Worm (Caenorhabditis elegans) whole organism, young adult: ENCODE measurements around the gene C46F2.1.

Experiments used
- B0019.2 ChIP-seq: fragments of 200-800 bp; sonication (Bioruptor generic); conservative IDR thresholded peaks from 2 replicates; pipeline ENCODE4 v1.3.6; 2022; ENCODE audit warnings: missing genetic modification reagents, missing genetic modification characterization, missing compliant biosample characterization
- F52B5.7 ChIP-seq: sonication (generic microtip); optimal IDR thresholded peaks from 2 replicates; lab custom pipeline; 2016; ENCODE audit warnings: mild to moderate bottlenecking, missing genetic modification characterization, missing compliant biosample characterization
- F55B11.4 ChIP-seq: sonication (generic microtip); optimal IDR thresholded peaks from 2 replicates; lab custom pipeline; 2016; ENCODE audit warnings: missing compliant biosample characterization, missing genetic modification characterization, borderline replicate concordance; ENCODE audit not compliant: insufficient read depth
- F57A8.1 ChIP-seq: fragments of 200-800 bp; sonication (Bioruptor generic); optimal IDR thresholded peaks from 2 replicates; lab custom pipeline; 2018; ENCODE audit warnings: mild to moderate bottlenecking, missing genetic modification characterization, moderate library complexity, missing compliant biosample characterization
- K12H6.12 ChIP-seq: fragments of 200-800 bp; sonication (Bioruptor generic); optimal IDR thresholded peaks from 2 replicates; lab custom pipeline; 2018; ENCODE audit warnings: mild to moderate bottlenecking, missing genetic modification characterization, missing compliant biosample characterization
- T26A5.8 ChIP-seq: sonication (generic microtip); optimal IDR thresholded peaks from 2 replicates; lab custom pipeline; 2016; ENCODE audit warnings: missing genetic modification characterization, missing compliant biosample characterization
- Y53G8AR.9 ChIP-seq: fragments of 200-800 bp; sonication (Bioruptor generic); conservative IDR thresholded peaks from 2 replicates; pipeline ENCODE4 v1.3.6; 2022; ENCODE audit warnings: missing genetic modification reagents, missing genetic modification characterization, missing compliant biosample characterization
- Y67H2A.10 ChIP-seq: fragments of 200-800 bp; sonication (Bioruptor generic); conservative IDR thresholded peaks from 2 replicates; pipeline ENCODE4 v1.3.6; 2022; ENCODE audit warnings: missing genetic modification reagents, missing genetic modification characterization, missing compliant biosample characterization
- Y79H2A.3 ChIP-seq: fragments of 200-800 bp; sonication (Bioruptor generic); conservative IDR thresholded peaks from 2 replicates; pipeline ENCODE4 v1.3.6; 2022; ENCODE audit warnings: missing genetic modification reagents, missing genetic modification characterization, missing compliant biosample characterization
- ZK185.1 ChIP-seq: sonication (generic microtip); optimal IDR thresholded peaks from 2 replicates; lab custom pipeline; 2016; ENCODE audit warnings: mild to moderate bottlenecking, missing genetic modification characterization, missing compliant biosample characterization; ENCODE audit not compliant: poor library complexity, severe bottlenecking
- akir-1 ChIP-seq: fragments of 200-800 bp; sonication (Bioruptor generic); optimal IDR thresholded peaks from 2 replicates; lab custom pipeline; 2018; ENCODE audit warnings: mild to moderate bottlenecking, missing genetic modification characterization, moderate library complexity, missing compliant biosample characterization
- ama-1 ChIP-seq, 3 experiments: fragments of 150-350 bp in 1 of 3; sonication (generic microtip) in 2 of 3; optimal IDR thresholded peaks; 2 replicates each; lab custom pipeline; 2014 to 2018; ENCODE audit warnings: missing biosample characterization in 2 of 3, missing genetic modification characterization in 2 of 3, missing genetic modification reagents in 2 of 3
- aptf-2 ChIP-seq: fragments of 200-800 bp; sonication (Bioruptor generic); conservative IDR thresholded peaks from 2 replicates; pipeline ENCODE4 v1.3.6; 2022; ENCODE audit warnings: missing genetic modification reagents, missing genetic modification characterization, missing compliant biosample characterization
- atf-7 ChIP-seq: sonication (generic microtip); optimal IDR thresholded peaks from 2 replicates; lab custom pipeline; 2017; ENCODE audit warnings: mild to moderate bottlenecking, missing genetic modification characterization, missing compliant biosample characterization
- attf-6 ChIP-seq: fragments of 200-800 bp; sonication (Bioruptor generic); IDR thresholded peaks from 2 replicates; pipeline ENCODE4 v1.3.6; 2022; ENCODE audit warnings: missing genetic modification reagents, missing genetic modification characterization, missing compliant biosample characterization
- bed-1 ChIP-seq: fragments of 200-800 bp; sonication (Bioruptor generic); IDR thresholded peaks from 2 replicates; pipeline ENCODE4 v1.3.6; 2022; ENCODE audit warnings: missing genetic modification reagents, missing genetic modification characterization, missing compliant biosample characterization
- bed-2 ChIP-seq: fragments of 200-800 bp; sonication (Bioruptor generic); IDR thresholded peaks from 2 replicates; pipeline ENCODE4 v1.3.6; 2022; ENCODE audit warnings: missing genetic modification reagents, missing genetic modification characterization, missing compliant biosample characterization
- ceh-58 ChIP-seq: fragments of 200-800 bp; sonication (Bioruptor generic); IDR thresholded peaks from 2 replicates; pipeline ENCODE4 v1.3.6; 2022; ENCODE audit warnings: missing genetic modification characterization, missing compliant biosample characterization
- die-1 ChIP-seq: sonication (generic microtip); optimal IDR thresholded peaks from 2 replicates; lab custom pipeline; 2016; ENCODE audit warnings: missing genotype, mild to moderate bottlenecking, missing genetic modification characterization, missing compliant biosample characterization
- dpl-1 ChIP-seq: fragments of 150-350 bp; optimal IDR thresholded peaks from 2 replicates; lab custom pipeline; 2014; ENCODE audit warnings: missing biosample characterization, missing genetic modification reagents, missing genetic modification characterization
- egl-18 ChIP-seq: fragments of 200-800 bp; sonication (Bioruptor generic); IDR thresholded peaks from 2 replicates; pipeline ENCODE4 v1.3.6; 2022; ENCODE audit warnings: missing genetic modification reagents, missing genetic modification characterization, missing compliant biosample characterization
- egrh-3 ChIP-seq: fragments of 200-800 bp; sonication (Bioruptor generic); IDR thresholded peaks from 2 replicates; pipeline ENCODE4 v1.3.6; 2022; ENCODE audit warnings: missing genetic modification reagents, missing genetic modification characterization, missing compliant biosample characterization
- ets-4 ChIP-seq: fragments of 200-800 bp; sonication (Bioruptor generic); optimal IDR thresholded peaks from 2 replicates; lab custom pipeline; 2018; ENCODE audit warnings: mild to moderate bottlenecking, missing genetic modification characterization, missing compliant biosample characterization
- hlh-26 ChIP-seq: fragments of 200-800 bp; sonication (Bioruptor generic); conservative IDR thresholded peaks from 2 replicates; pipeline ENCODE4 v1.3.6; 2022; ENCODE audit warnings: missing genetic modification reagents, missing genetic modification characterization, missing compliant biosample characterization
- hmg-1.2 ChIP-seq: fragments of 200-800 bp; sonication (Bioruptor generic); IDR thresholded peaks from 2 replicates; pipeline ENCODE4 v1.3.6; 2022; ENCODE audit warnings: missing genetic modification reagents, missing genetic modification characterization, missing compliant biosample characterization
- lag-1 ChIP-seq: fragments of 200-800 bp; sonication (Bioruptor generic); IDR thresholded peaks from 2 replicates; pipeline ENCODE4 v1.3.6; 2022; ENCODE audit warnings: missing genetic modification reagents, missing genetic modification characterization, missing compliant biosample characterization
- let-607 ChIP-seq, 2 experiments: fragments of 200-800 bp in 1 of 2; sonication (Bioruptor generic) in 1 of 2; sonication (generic microtip) in 1 of 2; optimal IDR thresholded peaks; 2 replicates each; lab custom pipeline; 2016 to 2018; ENCODE audit warnings: mild to moderate bottlenecking in 2 of 2, missing compliant biosample characterization in 2 of 2, missing genetic modification characterization in 2 of 2, moderate library complexity in 2 of 2, missing genotype in 1 of 2
- lin-35 ChIP-seq, 3 experiments: fragments of 150-350 bp in 2 of 3; sonication (generic microtip) in 1 of 3; optimal IDR thresholded peaks; 2 replicates each; lab custom pipeline; 2014 to 2018; ENCODE audit warnings: missing biosample characterization in 3 of 3, missing genetic modification characterization in 3 of 3, missing genetic modification reagents in 3 of 3
- lin-54 ChIP-seq: fragments of 200-800 bp; sonication (Bioruptor generic); optimal IDR thresholded peaks from 2 replicates; lab custom pipeline; 2018; ENCODE audit warnings: mild to moderate bottlenecking, missing genetic modification characterization, missing compliant biosample characterization
- lsl-1 ChIP-seq: fragments of 200-800 bp; sonication (Bioruptor generic); optimal IDR thresholded peaks from 2 replicates; lab custom pipeline; 2018; ENCODE audit warnings: mild to moderate bottlenecking, missing genetic modification characterization, moderate library complexity, missing compliant biosample characterization
- madf-8 ChIP-seq: fragments of 200-800 bp; sonication (Bioruptor generic); conservative IDR thresholded peaks from 2 replicates; pipeline ENCODE4 v1.3.6; 2022; ENCODE audit warnings: missing genetic modification reagents, missing genetic modification characterization, missing compliant biosample characterization
- mxl-1 ChIP-seq: sonication (generic microtip); optimal IDR thresholded peaks from 2 replicates; lab custom pipeline; 2016; ENCODE audit warnings: missing genetic modification characterization, missing compliant biosample characterization
- nfyb-1 ChIP-seq: fragments of 200-800 bp; sonication (Bioruptor generic); IDR thresholded peaks from 2 replicates; pipeline ENCODE4 v1.3.6; 2022; ENCODE audit warnings: missing genetic modification reagents, missing genetic modification characterization, missing compliant biosample characterization
- nhr-80 ChIP-seq: sonication (generic microtip); optimal IDR thresholded peaks from 2 replicates; lab custom pipeline; 2016; ENCODE audit warnings: missing genetic modification characterization, missing compliant biosample characterization
- nhr-90 ChIP-seq: sonication (generic microtip); optimal IDR thresholded peaks from 2 replicates; lab custom pipeline; 2016; ENCODE audit warnings: missing genotype, mild to moderate bottlenecking, missing genetic modification characterization, missing compliant biosample characterization
- repo-1 ChIP-seq: sonication (generic microtip); optimal IDR thresholded peaks from 2 replicates; lab custom pipeline; 2017; ENCODE audit warnings: mild to moderate bottlenecking, missing genetic modification characterization, missing compliant biosample characterization
- sdz-38 ChIP-seq: sonication (generic microtip); optimal IDR thresholded peaks from 2 replicates; lab custom pipeline; 2016; ENCODE audit warnings: missing genotype, missing genetic modification characterization, missing compliant biosample characterization
- sea-2 ChIP-seq: fragments of 200-800 bp; sonication (Bioruptor generic); IDR thresholded peaks from 2 replicates; pipeline ENCODE4 v1.3.6; 2022; ENCODE audit warnings: missing genetic modification characterization, missing compliant biosample characterization
- sptf-2 ChIP-seq: fragments of 200-800 bp; sonication (Bioruptor generic); optimal IDR thresholded peaks from 2 replicates; lab custom pipeline; 2018; ENCODE audit warnings: mild to moderate bottlenecking, missing genetic modification characterization, missing compliant biosample characterization
- tbx-9 ChIP-seq: sonication (generic microtip); optimal IDR thresholded peaks from 2 replicates; lab custom pipeline; 2016; ENCODE audit warnings: borderline replicate concordance, missing genetic modification characterization, inconsistent platforms, missing compliant biosample characterization
- tlf-1 ChIP-seq: fragments of 200-800 bp; sonication (Bioruptor generic); optimal IDR thresholded peaks from 2 replicates; lab custom pipeline; 2018; ENCODE audit warnings: mild to moderate bottlenecking, missing genetic modification characterization, missing compliant biosample characterization
- zfh-2 ChIP-seq: fragments of 200-800 bp; sonication (Bioruptor generic); conservative IDR thresholded peaks from 2 replicates; pipeline ENCODE4 v1.3.6; 2022; ENCODE audit warnings: missing genetic modification reagents, missing genetic modification characterization, missing compliant biosample characterization
- ztf-3 ChIP-seq: fragments of 200-800 bp; sonication (Bioruptor generic); optimal IDR thresholded peaks from 2 replicates; lab custom pipeline; 2018; ENCODE audit warnings: mild to moderate bottlenecking, missing genetic modification characterization, missing compliant biosample characterization

Gene C46F2.1

DNA sequence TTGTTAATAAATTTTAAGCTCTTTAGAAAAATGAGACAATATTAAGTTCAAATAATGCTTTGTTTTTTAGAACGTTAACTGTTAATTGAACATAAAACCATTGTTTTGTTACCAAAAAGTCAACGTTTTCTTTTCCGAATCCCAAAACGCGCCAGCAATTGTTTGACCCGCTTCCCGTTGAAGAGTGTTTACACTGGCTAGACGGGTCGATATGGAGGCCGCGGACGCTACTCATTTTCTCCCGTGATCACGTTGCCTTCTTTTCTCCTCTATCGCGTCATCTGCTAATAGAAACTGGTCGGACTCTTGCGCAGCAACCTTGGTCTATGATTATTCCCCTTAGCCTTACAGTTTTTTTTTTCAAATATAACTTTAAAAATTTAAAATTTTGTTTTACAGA is 48.8 kb upstream of the C46F2.1 start, which contains the start of gene C34D10.1 (continued):
- TF ChIP-seq madf-8 (no peak), mxl-1 (tag; lab: Kevin White, UChicago) (no peak), K12H6.12 (tag; lab: Kevin White, UChicago) (peak; percentile 67)

DNA sequence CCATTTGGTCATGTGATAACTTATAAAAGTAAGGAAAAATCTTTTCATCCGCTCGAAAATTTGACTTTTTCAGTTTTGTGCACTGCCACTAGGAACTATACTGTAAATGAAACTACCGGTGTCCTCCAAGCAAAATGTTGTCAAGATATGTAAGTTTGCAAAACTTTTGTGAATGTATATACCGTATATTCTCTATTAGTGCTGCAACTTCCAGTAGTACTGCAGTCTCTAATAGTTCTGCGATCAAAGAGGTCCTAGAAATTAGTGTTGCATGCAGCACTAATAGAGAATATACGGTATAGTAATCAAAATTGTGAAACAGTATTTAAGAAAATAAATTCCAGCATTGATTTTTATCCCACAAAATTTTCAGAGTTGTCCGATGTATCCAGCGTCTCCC is 47.8 kb upstream of the C46F2.1 start:
- TF ChIP-seq nfyb-1 (GFP tag; lab: Robert Waterston, UW) (0 out of 2 replicates have a peak, but pooled peaks have one; percentile 52), ceh-58 (no peak)

DNA sequence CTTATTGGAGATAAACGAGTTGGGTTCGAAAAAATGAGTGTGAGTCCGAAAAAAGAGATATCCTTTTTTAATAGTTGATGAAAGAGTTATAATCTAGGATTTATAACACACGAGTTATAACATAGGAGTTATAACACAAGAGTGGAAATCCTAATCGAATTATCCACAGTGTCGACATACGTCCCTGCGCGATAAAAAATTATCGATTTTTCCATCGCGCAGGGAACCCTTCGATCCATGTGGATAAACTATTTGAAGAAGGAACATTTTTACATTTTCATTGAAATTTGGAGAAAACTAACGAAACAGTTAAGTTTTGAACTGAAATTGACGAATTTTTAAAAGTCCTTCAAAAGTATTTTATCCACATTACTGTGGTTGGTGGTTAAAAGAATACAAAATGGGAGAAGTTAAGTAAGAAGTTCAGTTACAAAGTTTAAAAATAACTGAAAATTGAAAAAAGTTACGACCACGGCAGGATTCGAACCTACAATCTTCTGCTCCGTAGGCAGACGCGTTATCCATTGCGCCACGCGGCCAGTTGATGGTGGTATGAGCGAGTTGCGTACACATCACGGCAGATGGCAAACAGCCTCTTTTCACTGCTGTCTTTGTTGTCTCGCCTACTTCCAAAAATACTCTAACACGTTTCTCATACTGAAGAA is 41.5 kb upstream of the C46F2.1 start:
- peak; percentile 60 for TF ChIP-seq T26A5.8 (tag; lab: Kevin White, UChicago)
- peak; percentile 92 for TF ChIP-seq ets-4
- peak; percentile 59 for TF ChIP-seq F52B5.7 (tag; lab: Kevin White, UChicago)
- TF ChIP-seq Y79H2A.3 (GFP tag; lab: Robert Waterston, UW): no peak
- TF ChIP-seq nhr-80: peak; percentile 89
- peak; percentile 10 for TF ChIP-seq dpl-1 (GFP tag; lab: Kevin White, UChicago)
- TF ChIP-seq bed-2 (GFP tag; lab: Robert Waterston, UW): peak; percentile 45; the same call in 1 of the 2 replicates
- peak; percentile 95 for TF ChIP-seq ztf-3 (GFP tag; lab: Kevin White, UChicago)
- TF ChIP-seq aptf-2: no peak
- TF ChIP-seq madf-8: no peak
- TF ChIP-seq zfh-2 (GFP tag; lab: Robert Waterston, UW): peak; percentile 71
- peak; percentile 88 for TF ChIP-seq lin-54
- TF ChIP-seq atf-7 (tag; lab: Kevin White, UChicago): peak; percentile 98
- no peak for TF ChIP-seq bed-1
- TF ChIP-seq K12H6.12 (tag; lab: Kevin White, UChicago): peak; percentile 95
- peak; percentile 97 for TF ChIP-seq tlf-1 (GFP tag; lab: Kevin White, UChicago)
- TF ChIP-seq lag-1 (GFP tag; lab: Robert Waterston, UW): 0 out of 2 replicates have a peak, but pooled peaks have one; percentile 83
- TF ChIP-seq let-607 (tag; optimal IDR thresholded peaks at IDR 0.05; lab: Kevin White, UChicago): peak; percentile 69 to 93
- TF ChIP-seq F55B11.4 (tag; lab: Kevin White, UChicago): peak; percentile 18
- no peak for TF ChIP-seq Y67H2A.10
- peak; percentile 94 for TF ChIP-seq egl-18 (GFP tag; lab: Robert Waterston, UW)
- no peak for TF ChIP-seq ama-1 (optimal IDR thresholded peaks at IDR 0.05; lab: Kevin White, UChicago)
- TF ChIP-seq ama-1 (GFP tag; optimal IDR thresholded peaks at IDR 0.05; lab: Kevin White, UChicago): peak; percentile 40 to 84
- no peak for TF ChIP-seq sea-2 (GFP tag; lab: Robert Waterston, UW)
- TF ChIP-seq tbx-9 (tag; lab: Kevin White, UChicago): peak; percentile 1
- peak; percentile 96 for TF ChIP-seq Y53G8AR.9 (GFP tag; lab: Robert Waterston, UW)
- peak; percentile 49 for TF ChIP-seq F57A8.1 (GFP tag; lab: Kevin White, UChicago)
- TF ChIP-seq repo-1: peak; percentile 99
- peak; percentile 88 for TF ChIP-seq die-1
- no peak for TF ChIP-seq hlh-26
- no peak for TF ChIP-seq sdz-38 (tag; lab: Kevin White, UChicago)
- peak; percentile 64; the same call in 1 of the 2 replicates for TF ChIP-seq attf-6 (GFP tag; lab: Robert Waterston, UW)
- peak; percentile 15 for TF ChIP-seq lsl-1
- peak in 2 of 3 experiments; percentile 93 to 98 for TF ChIP-seq lin-35 (GFP tag; optimal IDR thresholded peaks at IDR 0.05; lab: Kevin White, UChicago)
- TF ChIP-seq ZK185.1 (tag; lab: Kevin White, UChicago): peak; percentile 97
- peak; percentile 96 for TF ChIP-seq nhr-90
- TF ChIP-seq hmg-1.2 (GFP tag; lab: Robert Waterston, UW): peak; percentile 75
- peak; percentile 14 for TF ChIP-seq sptf-2 (GFP tag; lab: Kevin White, UChicago)
- 0 out of 2 replicates have a peak, but pooled peaks have one; percentile 5 for TF ChIP-seq B0019.2 (GFP tag; lab: Robert Waterston, UW)
- TF ChIP-seq akir-1 (GFP tag; lab: Kevin White, UChicago): peak; percentile 75
- peak; percentile 66 for TF ChIP-seq egrh-3 (GFP tag; lab: Robert Waterston, UW)
